Fruit fly (Drosophila melanogaster) whole organism, embryonic: ENCODE measurements around the gene NimB4.
A peak's percentile ranks its signal among the peaks of the same experiment; 100 is the strongest.

Source experiments
- Adf1 ChIP-seq: fragments of 200-800 bp; sonication (Bioruptor generic); IDR thresholded peaks from 2 replicates; pipeline ENCODE4 v1.3.6; 2022; ENCODE audit warnings: missing biosample characterization, missing genetic modification characterization
- Antp ChIP-seq: fragments of 200-800 bp; sonication (Bioruptor generic); optimal IDR thresholded peaks from 3 replicates; lab custom pipeline; 2016; ENCODE audit warnings: missing biosample characterization, missing genetic modification characterization
- B-H2 ChIP-seq: fragments of 200-800 bp; sonication (Bioruptor generic); optimal IDR thresholded peaks from 2 replicates; lab custom pipeline; 2018; ENCODE audit warnings: missing biosample characterization, mild to moderate bottlenecking, missing genetic modification characterization
- CG12071 ChIP-seq: fragments of 200-800 bp; sonication (Bioruptor generic); optimal IDR thresholded peaks from 3 replicates; lab custom pipeline; 2018; ENCODE audit warnings: missing biosample characterization, mild to moderate bottlenecking, missing genetic modification characterization
- CG12299 ChIP-seq: fragments of 200-800 bp; sonication (Bioruptor generic); optimal IDR thresholded peaks from 2 replicates; lab custom pipeline; 2018; ENCODE audit warnings: missing biosample characterization, mild to moderate bottlenecking, missing genetic modification characterization
- CG12769 ChIP-seq: fragments of 200-800 bp; sonication (Bioruptor generic); optimal IDR thresholded peaks from 2 replicates; lab custom pipeline; 2019; ENCODE audit warnings: missing biosample characterization, mild to moderate bottlenecking, missing genetic modification characterization, moderate library complexity
- CG13894 ChIP-seq: fragments of 200-800 bp; sonication (Bioruptor generic); optimal IDR thresholded peaks from 3 replicates; lab custom pipeline; 2018; ENCODE audit warnings: missing biosample characterization, mild to moderate bottlenecking, missing genetic modification characterization, moderate library complexity
- CG14050 ChIP-seq: fragments of 200-800 bp; sonication (Bioruptor generic); IDR thresholded peaks from 3 replicates; pipeline ENCODE4 v1.3.6; 2022; ENCODE audit warnings: missing biosample characterization, missing genetic modification characterization
- CG14710 ChIP-seq: fragments of 200-800 bp; sonication (Bioruptor generic); optimal IDR thresholded peaks from 3 replicates; lab custom pipeline; 2019; ENCODE audit warnings: missing biosample characterization, mild to moderate bottlenecking, missing genetic modification characterization, moderate library complexity
- CG14965 ChIP-seq: fragments of 200-800 bp; sonication (Bioruptor generic); optimal IDR thresholded peaks from 2 replicates; lab custom pipeline; 2016; ENCODE audit warnings: missing biosample characterization, missing genetic modification characterization, borderline replicate concordance
- CG15514 ChIP-seq: fragments of 200-800 bp; sonication (Bioruptor generic); optimal IDR thresholded peaks from 3 replicates; lab custom pipeline; 2017; ENCODE audit warnings: missing biosample characterization, missing genetic modification characterization, mild to moderate bottlenecking, moderate library complexity, missing genetic modification reagents
- CG16863 ChIP-seq: fragments of 200-800 bp; sonication (Bioruptor generic); optimal IDR thresholded peaks from 3 replicates; lab custom pipeline; 2016; ENCODE audit warnings: missing biosample characterization, missing genetic modification characterization
- CG30020 ChIP-seq: fragments of 200-800 bp; optimal IDR thresholded peaks from 2 replicates; lab custom pipeline; 2019; ENCODE audit warnings: missing biosample characterization, mild to moderate bottlenecking, missing genetic modification characterization, moderate library complexity
- CG31388 ChIP-seq: fragments of 200-800 bp; sonication (Bioruptor generic); optimal IDR thresholded peaks from 2 replicates; lab custom pipeline; 2016; ENCODE audit warnings: missing biosample characterization, missing genetic modification characterization
- CG31441 ChIP-seq: fragments of 200-800 bp; sonication (Bioruptor generic); IDR thresholded peaks from 2 replicates; pipeline ENCODE4 v1.3.6; 2022; ENCODE audit warnings: missing biosample characterization, missing genetic modification characterization
- CG3281 ChIP-seq: fragments of 200-800 bp; sonication (Bioruptor generic); optimal IDR thresholded peaks from 3 replicates; lab custom pipeline; 2017; ENCODE audit warnings: missing biosample characterization, mild to moderate bottlenecking, missing genetic modification characterization
- CG4360 ChIP-seq: fragments of 200-800 bp; sonication (Bioruptor generic); IDR thresholded peaks from 2 replicates; pipeline ENCODE4 v1.3.6; 2022; ENCODE audit warnings: missing biosample characterization, missing genetic modification characterization
- CG4707 ChIP-seq: fragments of 200-800 bp; sonication (Bioruptor generic); optimal IDR thresholded peaks from 2 replicates; lab custom pipeline; 2018; ENCODE audit warnings: missing biosample characterization, mild to moderate bottlenecking, missing genetic modification characterization, moderate library complexity
- CG4820 ChIP-seq: fragments of 200-800 bp; sonication (Bioruptor generic); optimal IDR thresholded peaks from 3 replicates; lab custom pipeline; 2016; ENCODE audit warnings: missing biosample characterization, missing genetic modification characterization
- CG5953 ChIP-seq: fragments of 200-800 bp; sonication (Bioruptor generic); IDR thresholded peaks from 2 replicates; pipeline ENCODE4 v1.3.6; 2022; ENCODE audit warnings: missing biosample characterization, missing genetic modification characterization
- CG6254 ChIP-seq: fragments of 200-800 bp; sonication (Bioruptor generic); optimal IDR thresholded peaks from 3 replicates; lab custom pipeline; 2017; ENCODE audit warnings: mild to moderate bottlenecking, missing biosample characterization, missing genetic modification reagents, missing genetic modification characterization
- CG8359 ChIP-seq: fragments of 200-800 bp; sonication (Bioruptor generic); optimal IDR thresholded peaks from 2 replicates; lab custom pipeline; 2017; ENCODE audit warnings: missing biosample characterization, mild to moderate bottlenecking, missing genetic modification characterization, borderline replicate concordance
- CG8478 ChIP-seq: fragments of >200 bp; optimal IDR thresholded peaks from 2 replicates; lab custom pipeline; 2018
- CG9437 ChIP-seq: fragments of 200-800 bp; sonication (Bioruptor generic); optimal IDR thresholded peaks from 2 replicates; lab custom pipeline; 2018; ENCODE audit warnings: missing biosample characterization, mild to moderate bottlenecking, missing genetic modification characterization
- Deaf1 ChIP-seq: fragments of 200-800 bp; optimal IDR thresholded peaks from 3 replicates; lab custom pipeline; 2019; ENCODE audit warnings: missing biosample characterization, mild to moderate bottlenecking, missing genetic modification characterization, moderate library complexity
- Drgx ChIP-seq: fragments of 200-800 bp; sonication (Bioruptor generic); IDR thresholded peaks from 2 replicates; pipeline ENCODE4 v1.3.6; 2022; ENCODE audit warnings: missing biosample characterization, missing genetic modification characterization
- H15 ChIP-seq: fragments of 200-800 bp; sonication (Bioruptor generic); IDR thresholded peaks from 3 replicates; pipeline ENCODE4 v1.3.6; 2022; ENCODE audit warnings: missing biosample characterization, missing genetic modification characterization
- HLH4C ChIP-seq: fragments of 200-800 bp; sonication (Bioruptor generic); IDR thresholded peaks from 3 replicates; pipeline ENCODE4 v1.3.6; 2022; ENCODE audit warnings: missing biosample characterization, missing genetic modification characterization; ENCODE audit not compliant: partially characterized antibody
- Hr51 ChIP-seq, 2 experiments: fragments of 200-800 bp; sonication (Bioruptor generic); optimal IDR thresholded peaks; 2 replicates in 1 of 2; 3 replicates in 1 of 2; lab custom pipeline; 2016 to 2018; ENCODE audit warnings: missing biosample characterization in 2 of 2, missing genetic modification characterization in 2 of 2, mild to moderate bottlenecking in 1 of 2, moderate library complexity in 1 of 2
- Nf-YC ChIP-seq: fragments of 200-800 bp; optimal IDR thresholded peaks from 3 replicates; lab custom pipeline; 2019; ENCODE audit warnings: missing biosample characterization, mild to moderate bottlenecking, missing genetic modification characterization, moderate library complexity
- Ssrp ChIP-seq: fragments of 200-800 bp; sonication (Bioruptor generic); optimal IDR thresholded peaks from 2 replicates; lab custom pipeline; 2018; ENCODE audit warnings: missing biosample characterization, mild to moderate bottlenecking, missing genetic modification characterization, moderate library complexity
- amos ChIP-seq: fragments of 200-800 bp; sonication (Bioruptor generic); IDR thresholded peaks from 2 replicates; pipeline ENCODE4 v1.3.6; 2022; ENCODE audit warnings: missing biosample characterization, missing genetic modification characterization; ENCODE audit not compliant: partially characterized antibody
- ap ChIP-seq: fragments of 200-800 bp; sonication (Bioruptor generic); IDR thresholded peaks from 2 replicates; pipeline ENCODE4 v1.3.6; 2022; ENCODE audit warnings: missing biosample characterization, missing genetic modification characterization
- bcd ChIP-seq: fragments of 200-800 bp; sonication (Bioruptor generic); optimal IDR thresholded peaks from 2 replicates; lab custom pipeline; 2017; ENCODE audit warnings: missing biosample characterization, mild to moderate bottlenecking, missing genetic modification characterization
- caup ChIP-seq: fragments of 200-800 bp; sonication (Bioruptor generic); optimal IDR thresholded peaks from 3 replicates; lab custom pipeline; 2017; ENCODE audit warnings: missing biosample characterization, mild to moderate bottlenecking, missing genetic modification characterization, moderate library complexity; ENCODE audit not compliant: severe bottlenecking
- crc ChIP-seq: fragments of 200-800 bp; sonication (Bioruptor generic); optimal IDR thresholded peaks from 2 replicates; lab custom pipeline; 2016; ENCODE audit warnings: missing biosample characterization, missing genetic modification characterization
- dimm ChIP-seq: fragments of 200-800 bp; sonication (Bioruptor generic); IDR thresholded peaks from 2 replicates; pipeline ENCODE4 v1.3.6; 2022; ENCODE audit warnings: missing biosample characterization, missing genetic modification characterization
- dmrt99B ChIP-seq: fragments of 200-800 bp; sonication (Bioruptor generic); optimal IDR thresholded peaks from 2 replicates; lab custom pipeline; 2018; ENCODE audit warnings: missing biosample characterization, mild to moderate bottlenecking, missing genetic modification characterization, moderate library complexity
- ems ChIP-seq: fragments of 200-800 bp; sonication (Bioruptor generic); optimal IDR thresholded peaks from 3 replicates; lab custom pipeline; 2016; ENCODE audit warnings: missing biosample characterization, missing genetic modification characterization
- gem ChIP-seq: fragments of 200-800 bp; sonication (Bioruptor generic); optimal IDR thresholded peaks from 2 replicates; lab custom pipeline; 2019; ENCODE audit warnings: missing biosample characterization, mild to moderate bottlenecking, missing genetic modification characterization, moderate library complexity
- ham ChIP-seq: fragments of 200-800 bp; sonication (Bioruptor generic); IDR thresholded peaks from 2 replicates; pipeline ENCODE4 v1.3.6; 2022; ENCODE audit warnings: missing biosample characterization, missing genetic modification characterization
- lilli ChIP-seq: fragments of 200-800 bp; sonication (Bioruptor generic); optimal IDR thresholded peaks from 3 replicates; lab custom pipeline; 2016; ENCODE audit warnings: missing biosample characterization, missing genetic modification characterization
- nom ChIP-seq: fragments of 200-800 bp; sonication (Bioruptor generic); optimal IDR thresholded peaks from 2 replicates; lab custom pipeline; 2017; ENCODE audit warnings: missing biosample characterization, missing genetic modification characterization, mild to moderate bottlenecking, moderate library complexity, missing genetic modification reagents
- oc ChIP-seq: fragments of 200-800 bp; sonication (Bioruptor generic); optimal IDR thresholded peaks from 2 replicates; lab custom pipeline; 2018; ENCODE audit warnings: missing biosample characterization, mild to moderate bottlenecking, missing genetic modification characterization, moderate library complexity
- p53 ChIP-seq: fragments of 200-800 bp; sonication (Bioruptor generic); optimal IDR thresholded peaks from 2 replicates; lab custom pipeline; 2016; ENCODE audit warnings: missing biosample characterization, missing genetic modification characterization
- pnt ChIP-seq: fragments of 200-800 bp; sonication (Bioruptor generic); optimal IDR thresholded peaks from 3 replicates; lab custom pipeline; 2016; ENCODE audit warnings: missing biosample characterization, missing genetic modification characterization
- pzg ChIP-seq: fragments of 200-800 bp; sonication (Bioruptor generic); optimal IDR thresholded peaks from 3 replicates; lab custom pipeline; 2018; ENCODE audit warnings: missing biosample characterization, mild to moderate bottlenecking, missing genetic modification characterization, moderate library complexity
- sima ChIP-seq: fragments of 200-800 bp; sonication (Bioruptor generic); optimal IDR thresholded peaks from 2 replicates; lab custom pipeline; 2016; ENCODE audit warnings: missing biosample characterization, missing genetic modification characterization
- slp2 ChIP-seq: fragments of 200-800 bp; sonication (Bioruptor generic); optimal IDR thresholded peaks from 2 replicates; lab custom pipeline; 2016; ENCODE audit warnings: missing biosample characterization, missing genetic modification characterization

NimB4 gene

dm6 chr2L:14011591-14012303 lies 42.0 kb upstream of the NimB4 start (continued):
- TF ChIP-seq HLH4C (GFP tag; lab: Robert Waterston, UW) (no peak), CG12769 (tag; lab: Kevin White, UChicago) (no peak), CG4820 (no peak), ap (GFP tag; lab: Robert Waterston, UW) (no peak), gem (tag; lab: Kevin White, UChicago) (peak; percentile 60), B-H2 (GFP tag; lab: Kevin White, UChicago) (no peak), CG3281 (GFP tag; lab: Kevin White, UChicago) (peak; percentile 45), CG8359 (no peak), Hr51 (GFP tag; optimal IDR thresholded peaks at IDR 0.05; lab: Kevin White, UChicago) (peak in 1 of 2 experiments; percentile 50), CG6254 (GFP tag; lab: Kevin White, UChicago) (no peak), CG14050 (GFP tag; lab: Robert Waterston, UW) (peak; percentile 25; the same call in 1 of the 3 replicates), CG9437 (GFP tag; lab: Kevin White, UChicago) (no peak), lilli (peak; percentile 51), H15 (no peak), Antp (no peak), crc (GFP tag; lab: Kevin White, UChicago) (no peak), pnt (GFP tag; lab: Kevin White, UChicago) (no peak), slp2 (GFP tag; lab: Kevin White, UChicago) (no peak), nom (no peak), CG13894 (tag; lab: Kevin White, UChicago) (peak; percentile 53), ems (GFP tag; lab: Kevin White, UChicago) (no peak), dimm (GFP tag; lab: Robert Waterston, UW) (no peak), CG4360 (no peak), Adf1 (peak; percentile 58; the same call in 1 of the 2 replicates), CG31388 (GFP tag; lab: Kevin White, UChicago) (no peak), ham (GFP tag; lab: Robert Waterston, UW) (no peak), oc (no peak), Deaf1 (tag; lab: Kevin White, UChicago) (no peak), CG4707 (no peak), CG14965 (GFP tag; lab: Kevin White, UChicago) (no peak), bcd (peak; percentile 43), dmrt99B (tag; lab: Kevin White, UChicago) (peak; percentile 49), CG15514 (GFP tag; lab: Kevin White, UChicago) (no peak), CG12071 (GFP tag; lab: Kevin White, UChicago) (no peak), CG8478 (no peak), amos (GFP tag; lab: Robert Waterston, UW) (peak; percentile 52; the same call in 1 of the 2 replicates), CG5953 (GFP tag; lab: Robert Waterston, UW) (no peak), CG31441 (peak; percentile 35; the same call in 1 of the 2 replicates), p53 (GFP tag; lab: Kevin White, UChicago) (no peak), sima (GFP tag; lab: Kevin White, UChicago) (no peak), CG30020 (tag; lab: Kevin White, UChicago) (no peak), Ssrp (tag; lab: Kevin White, UChicago) (no peak), CG12299 (peak; percentile 26), caup (GFP tag; lab: Kevin White, UChicago) (no peak), CG16863 (GFP tag; lab: Kevin White, UChicago) (no peak), Nf-YC (tag; lab: Kevin White, UChicago) (no peak), CG14710 (no peak), pzg (GFP tag; lab: Kevin White, UChicago) (no peak), Drgx (GFP tag; lab: Robert Waterston, UW) (no peak; the same call in 1 of the 2 replicates)
